Worm (Caenorhabditis elegans): ENCODE results near the gene nhr-237.

nhr-237 gene

DNA sequence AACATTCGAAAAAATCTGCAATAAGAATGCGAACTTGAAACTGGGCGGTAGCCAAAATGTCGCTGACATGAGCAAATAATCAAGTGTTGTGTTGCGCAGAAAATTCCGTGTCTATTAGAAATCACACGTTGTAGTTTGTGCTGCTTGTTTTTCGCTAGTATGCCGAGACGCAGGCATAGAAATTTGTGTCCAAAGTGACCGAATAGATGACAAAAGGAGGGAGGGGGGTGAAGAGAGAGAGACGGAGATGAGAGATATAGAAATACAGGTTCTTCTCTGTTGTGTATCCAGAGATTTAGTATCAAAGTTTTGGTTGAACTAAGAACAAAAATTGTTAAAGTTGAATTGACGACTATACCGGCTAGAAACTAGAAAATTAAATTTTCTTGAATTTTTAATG, 649 bp upstream of the nhr-237 start (continued):
- TF ChIP-seq lim-7 (GFP tag; IDR thresholded peaks at IDR 0.05) = no peak
- TF ChIP-seq mdl-1 (tag; optimal IDR thresholded peaks at IDR 0.05) = peak in 1 of 2 experiments; percentile 37
- TF ChIP-seq ztf-7 (tag; optimal IDR thresholded peaks at IDR 0.05) = no peak
- TF ChIP-seq aha-1 (tag) = peak; percentile 25
- no peak for TF ChIP-seq lsy-2 (tag; optimal IDR thresholded peaks at IDR 0.05)
- TF ChIP-seq nhr-11 (tag; optimal IDR thresholded peaks at IDR 0.05) = no peak
- TF ChIP-seq nhr-28 (tag; optimal IDR thresholded peaks at IDR 0.05) = peak; percentile 100
- no peak for TF ChIP-seq ZK546.5 (tag; optimal IDR thresholded peaks at IDR 0.05)
- TF ChIP-seq lir-3 (tag; optimal IDR thresholded peaks at IDR 0.05) = no peak
- TF ChIP-seq F26F4.8 (GFP tag; conservative IDR thresholded peaks at IDR 0.05) = no peak
- TF ChIP-seq jun-1 (tag; optimal IDR thresholded peaks at IDR 0.05) = no peak
- peak; percentile 32 for TF ChIP-seq nhr-25 (tag; optimal IDR thresholded peaks at IDR 0.05; ENCODE audit: borderline replicate concordance, insufficient read depth)
- no peak for TF ChIP-seq hif-1 (tag; optimal IDR thresholded peaks at IDR 0.05)
- no peak for TF ChIP-seq cey-2 (tag; optimal IDR thresholded peaks at IDR 0.05; ENCODE audit: borderline replicate concordance, insufficient read depth)
- TF ChIP-seq ceh-82 (tag; optimal IDR thresholded peaks at IDR 0.05) = no peak
- TF ChIP-seq lin-13 (GFP tag; optimal IDR thresholded peaks at IDR 0.05) = no peak
- TF ChIP-seq ztf-11 (tag; optimal IDR thresholded peaks at IDR 0.05) = no peak

DNA sequence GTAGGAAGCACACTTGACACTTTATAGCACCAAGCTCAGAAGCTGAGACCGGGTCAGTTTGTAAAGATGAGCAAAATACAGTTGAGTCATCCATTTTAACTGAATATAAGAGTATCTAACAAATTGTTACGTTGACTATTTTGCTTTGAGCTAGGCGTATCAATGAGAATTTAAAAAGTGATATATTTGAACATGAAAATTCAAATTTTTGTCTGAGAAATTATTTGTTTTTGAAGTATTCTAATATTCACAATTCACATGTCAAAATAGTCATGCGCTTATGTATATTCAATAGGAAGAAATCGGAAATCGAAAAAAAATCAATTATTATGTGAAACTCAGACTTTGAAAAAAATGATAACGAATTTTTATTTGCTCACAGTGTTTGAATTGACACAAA, 2.3 kb downstream of the nhr-237 start, which contains the start of gene nhr-110:
Gene nhr-110, minus strand, starts transcription at position 101 of the 400 bp plus-strand sequence.
- no peak for TF ChIP-seq daf-16 (GFP tag; optimal IDR thresholded peaks at IDR 0.05)
- peak; percentile 47 for TF ChIP-seq daf-16 (tag; optimal IDR thresholded peaks at IDR 0.05)
- no peak for TF ChIP-seq dpl-1 (GFP tag; optimal IDR thresholded peaks at IDR 0.05)
- TF ChIP-seq nhr-28 (tag; optimal IDR thresholded peaks at IDR 0.05) = peak; percentile 16
- peak; percentile 33 for TF ChIP-seq dve-1 (tag; optimal IDR thresholded peaks at IDR 0.05; ENCODE audit: insufficient read depth)
- no peak for TF ChIP-seq zip-2 (tag; optimal IDR thresholded peaks at IDR 0.05)
- peak in 1 of 2 experiments; percentile 46 for TF ChIP-seq unc-62 (GFP tag; optimal IDR thresholded peaks at IDR 0.05 in 1 of 2)
- no peak for TF ChIP-seq unc-62 (tag; optimal IDR thresholded peaks at IDR 0.05)

DNA sequence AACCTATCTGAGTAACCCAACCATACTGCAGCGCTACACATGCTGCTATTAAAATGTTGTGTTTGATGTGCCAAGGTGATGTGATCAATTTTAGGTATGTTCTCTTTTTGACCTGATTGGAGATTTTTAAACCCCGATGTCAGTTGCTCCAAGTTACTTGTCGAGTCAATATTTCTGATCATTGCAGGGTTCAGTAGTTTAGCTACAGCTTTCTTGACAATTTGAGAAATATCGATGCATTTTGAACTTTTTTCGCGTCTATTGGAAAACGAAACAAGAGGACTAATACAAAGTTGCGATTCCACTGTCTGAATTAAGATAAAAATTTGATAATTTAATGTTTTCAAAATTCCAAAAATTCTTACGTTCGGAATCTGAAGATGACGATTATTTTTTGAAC, 3.2 kb downstream of the nhr-237 start:
- TF ChIP-seq tra-1 (GFP tag; IDR thresholded peaks at IDR 0.05) = no peak
- no peak for TF ChIP-seq Y5F2A.4 (GFP tag; optimal IDR thresholded peaks at IDR 0.05)
- TF ChIP-seq lin-15B (tag; optimal IDR thresholded peaks at IDR 0.05) = no peak
- TF ChIP-seq nhr-111 (GFP tag; optimal IDR thresholded peaks at IDR 0.05) = no peak
- no peak for TF ChIP-seq dmd-6 (GFP tag; IDR thresholded peaks at IDR 0.05)
- TF ChIP-seq ceh-20 (GFP tag; IDR thresholded peaks at IDR 0.05) = no peak
- TF ChIP-seq aha-1 (tag) = peak; percentile 94

DNA sequence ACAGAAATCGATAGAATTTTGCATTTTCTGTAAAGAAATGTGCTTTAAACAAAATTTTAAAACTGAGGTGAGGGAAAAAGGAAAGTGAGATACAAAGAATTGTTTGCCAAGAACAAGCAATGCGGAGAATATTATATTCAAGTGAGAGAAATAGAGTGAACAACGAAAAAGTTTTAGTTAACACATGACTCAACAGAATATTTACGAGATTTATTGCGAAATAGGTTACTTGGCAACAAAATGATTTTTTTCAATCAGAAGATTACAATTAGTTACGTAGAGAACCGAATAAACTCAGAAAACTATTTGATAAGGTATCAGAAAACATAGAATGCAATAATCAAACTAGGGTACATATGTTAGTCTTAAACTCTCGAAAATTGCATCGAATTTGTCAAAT, 5.1 kb downstream of the nhr-237 start, which contains the start of gene nhr-117:
Gene nhr-117, minus strand, starts transcription at position 27 of the 400 bp plus-strand sequence.
- no peak for TF ChIP-seq daf-16 (GFP tag; optimal IDR thresholded peaks at IDR 0.05)
- peak; percentile 83 for TF ChIP-seq daf-16 (tag; optimal IDR thresholded peaks at IDR 0.05)
- TF ChIP-seq hlh-11 (tag; optimal IDR thresholded peaks at IDR 0.05) = peak; percentile 29
- no peak for TF ChIP-seq ama-1 (optimal IDR thresholded peaks at IDR 0.05)
- TF ChIP-seq nhr-77 (tag; optimal IDR thresholded peaks at IDR 0.05) = peak; percentile 25
- peak; percentile 48 for TF ChIP-seq hlh-30 (tag; optimal IDR thresholded peaks at IDR 0.05; ENCODE audit: insufficient read depth)

DNA sequence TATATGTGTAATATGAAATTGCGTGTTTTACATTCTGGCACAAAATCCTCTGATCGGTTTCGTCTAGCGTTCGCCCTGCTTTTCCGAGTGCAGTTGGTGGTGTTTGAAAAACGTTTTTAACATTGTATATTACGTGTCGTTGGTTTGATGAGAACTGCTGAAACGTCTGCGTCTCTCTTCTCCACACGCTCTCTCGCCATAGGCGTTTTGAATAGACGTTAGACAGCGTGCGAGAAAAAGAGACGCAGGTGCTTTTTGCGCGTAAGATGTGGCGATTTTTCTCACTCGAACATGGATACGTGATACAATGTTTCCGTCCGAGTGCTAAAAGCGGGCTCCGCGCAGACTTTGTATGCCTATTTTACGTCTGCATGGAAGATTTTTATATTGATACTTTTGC, 6.1 kb downstream of the nhr-237 start:
- TF ChIP-seq Y5F2A.4 (GFP tag; optimal IDR thresholded peaks at IDR 0.05) (no peak), dve-1 (tag; optimal IDR thresholded peaks at IDR 0.05; ENCODE audit: insufficient read depth) (peak; percentile 20), dmd-6 (GFP tag; IDR thresholded peaks at IDR 0.05) (peak; percentile 15; the same call in 1 of the 2 replicates)

Measured in whole organism, L4 larva.